Worm (Caenorhabditis elegans) whole organism, L3 larva: ENCODE data around the gene C29E4.10.

Experiments used
- aly-2 ChIP-seq: fragments of 150-350 bp; optimal IDR thresholded peaks from 2 replicates; lab custom pipeline; 2014; ENCODE audit warnings: missing biosample characterization, missing genetic modification characterization
- ama-1 ChIP-seq: fragments of 150-350 bp; optimal IDR thresholded peaks from 2 replicates; lab custom pipeline; 2018
- ceh-16 ChIP-seq: sonication (generic microtip); optimal IDR thresholded peaks from 2 replicates; lab custom pipeline; 2017; ENCODE audit warnings: missing biosample characterization, missing genetic modification characterization
- ceh-28 ChIP-seq: fragments of 150-350 bp; optimal IDR thresholded peaks from 2 replicates; lab custom pipeline; 2014; ENCODE audit warnings: missing biosample characterization, missing genetic modification reagents, missing genetic modification characterization
- ceh-82 ChIP-seq: fragments of 150-350 bp; optimal IDR thresholded peaks from 2 replicates; lab custom pipeline; 2014; ENCODE audit warnings: missing biosample characterization, missing genetic modification characterization
- ceh-9 ChIP-seq: sonication (generic microtip); optimal IDR thresholded peaks from 2 replicates; lab custom pipeline; 2018; ENCODE audit warnings: missing biosample characterization, missing genetic modification characterization
- egl-5 ChIP-seq: fragments of 150-350 bp; optimal IDR thresholded peaks from 2 replicates; lab custom pipeline; 2017; ENCODE audit warnings: missing biosample characterization, missing genetic modification reagents, missing genetic modification characterization, inconsistent platforms
- fkh-10 ChIP-seq: sonication (generic microtip); optimal IDR thresholded peaks from 2 replicates; lab custom pipeline; 2017; ENCODE audit warnings: missing biosample characterization, missing genetic modification reagents, missing genetic modification characterization
- fkh-2 ChIP-seq: fragments of 150-350 bp; optimal IDR thresholded peaks from 2 replicates; lab custom pipeline; 2014; ENCODE audit warnings: missing biosample characterization, missing genetic modification reagents, missing genetic modification characterization
- fos-1 ChIP-seq: fragments of 150-350 bp; optimal IDR thresholded peaks from 2 replicates; lab custom pipeline; 2014; ENCODE audit warnings: missing biosample characterization, missing genetic modification characterization
- hmg-11 ChIP-seq: sonication (generic microtip); optimal IDR thresholded peaks from 2 replicates; lab custom pipeline; 2016; ENCODE audit warnings: missing genetic modification characterization, missing compliant biosample characterization
- lsy-12 ChIP-seq: sonication (generic microtip); optimal IDR thresholded peaks from 2 replicates; lab custom pipeline; 2016; ENCODE audit warnings: mild to moderate bottlenecking, missing genetic modification characterization, missing compliant biosample characterization
- nfya-1 ChIP-seq: sonication (generic microtip); optimal IDR thresholded peaks from 2 replicates; lab custom pipeline; 2017; ENCODE audit warnings: missing genetic modification characterization, mild to moderate bottlenecking, missing compliant biosample characterization, antibody characterized with exemption, moderate library complexity; ENCODE audit not compliant: insufficient read depth
- nhr-12 ChIP-seq: fragments of 150-350 bp; optimal IDR thresholded peaks from 2 replicates; lab custom pipeline; 2014; ENCODE audit warnings: missing biosample characterization, missing genetic modification characterization
- nhr-23 ChIP-seq: fragments of 150-350 bp; optimal IDR thresholded peaks from 2 replicates; lab custom pipeline; 2014; ENCODE audit warnings: missing biosample characterization, missing genetic modification reagents, missing genetic modification characterization
- nhr-237 ChIP-seq: fragments of 150-350 bp; optimal IDR thresholded peaks from 2 replicates; lab custom pipeline; 2014; ENCODE audit warnings: missing biosample characterization, missing genetic modification characterization
- nhr-25 ChIP-seq: sonication (generic microtip); optimal IDR thresholded peaks from 2 replicates; lab custom pipeline; 2017; ENCODE audit warnings: missing biosample characterization, missing genetic modification characterization
- nhr-28 ChIP-seq: fragments of 150-350 bp; optimal IDR thresholded peaks from 2 replicates; lab custom pipeline; 2014; ENCODE audit warnings: missing biosample characterization, missing genetic modification characterization
- nhr-43 ChIP-seq: sonication (generic microtip); optimal IDR thresholded peaks from 2 replicates; lab custom pipeline; 2016; ENCODE audit warnings: mild to moderate bottlenecking, missing genetic modification characterization, missing compliant biosample characterization; ENCODE audit not compliant: poor library complexity, severe bottlenecking
- nhr-67 ChIP-seq: fragments of 150-350 bp; optimal IDR thresholded peaks from 2 replicates; lab custom pipeline; 2014; ENCODE audit warnings: missing biosample characterization, missing genetic modification characterization
- nhr-76 ChIP-seq: fragments of 150-350 bp; sonication (generic microtip); optimal IDR thresholded peaks from 5 replicates; lab custom pipeline; 2014; ENCODE audit warnings: missing biosample characterization, missing genetic modification characterization
- nhr-77 ChIP-seq: fragments of 150-350 bp; optimal IDR thresholded peaks from 2 replicates; lab custom pipeline; 2014; ENCODE audit warnings: missing biosample characterization, missing genetic modification characterization
- pha-4 ChIP-seq: fragments of 150-350 bp; optimal IDR thresholded peaks from 2 replicates; lab custom pipeline; 2014; ENCODE audit warnings: missing biosample characterization, missing genetic modification reagents, missing genetic modification characterization
- pqm-1 ChIP-seq: fragments of 150-350 bp; optimal IDR thresholded peaks from 2 replicates; lab custom pipeline; 2017; ENCODE audit warnings: missing biosample characterization, missing genetic modification characterization, inconsistent platforms
- sea-2 ChIP-seq: fragments of 150-350 bp; sonication (generic microtip); optimal IDR thresholded peaks from 4 replicates; lab custom pipeline; 2014; ENCODE audit warnings: missing biosample characterization, missing genetic modification reagents, missing genetic modification characterization
- snpc-4 ChIP-seq: fragments of 150-350 bp; optimal IDR thresholded peaks from 2 replicates; lab custom pipeline; 2014; ENCODE audit warnings: missing biosample characterization, missing genetic modification characterization
- tbx-2 ChIP-seq: sonication (generic microtip); optimal IDR thresholded peaks from 2 replicates; lab custom pipeline; 2016; ENCODE audit warnings: mild to moderate bottlenecking, missing genetic modification characterization, missing compliant biosample characterization
- zag-1 ChIP-seq: fragments of 150-350 bp; optimal IDR thresholded peaks from 2 replicates; lab custom pipeline; 2014; ENCODE audit warnings: missing biosample characterization, missing genetic modification characterization
- ztf-11 ChIP-seq: fragments of 150-350 bp; optimal IDR thresholded peaks from 2 replicates; lab custom pipeline; 2014; ENCODE audit warnings: missing biosample characterization, missing genetic modification characterization
- ztf-4 ChIP-seq: fragments of 150-350 bp; optimal IDR thresholded peaks from 2 replicates; lab custom pipeline; 2014; ENCODE audit warnings: missing biosample characterization, missing genetic modification characterization

C29E4.10 gene

DNA sequence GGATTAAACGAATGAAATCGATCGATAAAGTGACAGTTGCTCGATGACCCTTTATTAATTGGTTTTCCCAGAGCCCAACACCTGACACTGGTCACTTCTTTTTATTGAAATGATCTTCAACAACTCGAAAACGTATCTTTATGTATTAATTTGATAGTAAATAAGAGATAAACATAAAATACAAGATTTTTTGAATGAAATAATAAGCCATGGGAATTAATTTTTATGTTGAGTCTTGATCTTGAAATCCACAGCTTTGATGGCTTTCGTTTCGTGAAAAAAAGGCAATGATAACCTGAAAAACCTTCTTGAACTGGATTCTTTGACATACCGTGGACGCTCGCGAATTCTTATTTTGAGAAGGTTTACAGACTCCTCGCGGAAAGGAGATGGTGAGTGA lies 30.1 kb upstream of the C29E4.10 start, which contains the start of gene pcp-5:
TSS of gene pcp-5 (minus strand) at position 101 of the 400 bp plus-strand sequence.
- TF ChIP-seq pha-4 (tag; lab: Kevin White, UChicago) (no peak), tbx-2 (tag; lab: Kevin White, UChicago) (no peak), fos-1 (tag; lab: Kevin White, UChicago) (no peak), ztf-11 (tag; lab: Kevin White, UChicago) (no peak), ceh-16 (tag; lab: Kevin White, UChicago) (no peak), nhr-28 (tag; lab: Kevin White, UChicago) (no peak), ama-1 (lab: Kevin White, UChicago) (no peak), ceh-28 (tag; lab: Kevin White, UChicago) (no peak), lsy-12 (no peak), snpc-4 (tag; lab: Kevin White, UChicago) (no peak)

DNA sequence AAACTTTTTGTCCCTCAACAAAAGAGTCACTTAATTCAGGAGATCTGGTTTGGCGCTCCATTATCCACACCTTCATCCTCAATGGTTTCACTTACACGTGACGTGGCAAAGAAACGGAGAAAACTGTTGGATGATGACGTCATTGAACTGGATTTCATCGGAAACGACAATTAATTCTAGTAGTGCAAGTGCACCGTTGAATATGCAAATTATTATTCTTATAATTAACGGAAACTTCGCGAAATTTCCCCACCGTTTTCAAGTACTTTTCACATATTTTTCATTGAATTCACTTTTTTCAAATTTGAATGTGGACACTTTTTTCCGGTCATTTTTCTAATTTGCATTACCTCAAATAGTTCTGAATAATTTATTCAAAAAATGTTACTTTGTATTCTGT lies 28.4 kb upstream of the C29E4.10 start, which contains the start of gene ZK688.1:
TSS of gene ZK688.1 (plus strand) at position 301 of the 400 bp plus-strand sequence.
- TF ChIP-seq nhr-23 (no peak), sea-2 (GFP tag; lab: Kevin White, UChicago) (no peak), ceh-9 (tag; lab: Kevin White, UChicago) (no peak), nhr-12 (tag; lab: Kevin White, UChicago) (no peak), lsy-12 (no peak), nhr-237 (tag; lab: Kevin White, UChicago) (no peak), nfya-1 (tag; lab: Kevin White, UChicago) (no peak), fkh-10 (no peak), zag-1 (tag; lab: Kevin White, UChicago) (no peak), pqm-1 (tag; lab: Kevin White, UChicago) (no peak)

DNA sequence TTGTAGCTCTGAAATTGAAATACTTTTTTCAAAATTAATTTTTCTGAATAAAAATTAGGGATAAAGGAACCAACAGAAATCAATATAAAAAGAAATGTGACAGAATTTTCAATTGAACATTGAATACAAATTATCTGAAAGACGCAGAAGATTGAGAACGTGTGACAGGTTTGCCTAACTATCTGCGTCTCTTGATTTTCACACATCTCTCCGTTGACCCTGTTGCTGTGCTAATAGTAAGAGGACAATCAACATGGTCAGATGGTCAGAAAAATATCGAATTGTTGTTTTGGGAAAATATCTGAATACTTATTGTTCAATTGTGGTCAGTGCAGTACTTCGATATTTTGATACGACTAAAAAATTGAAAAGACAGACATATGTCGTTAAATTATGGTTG lies 26.0 kb upstream of the C29E4.10 start, which contains the start of gene ZK688.7:
TSS of gene ZK688.7 (minus strand) at position 14 of the 400 bp plus-strand sequence.
- TF ChIP-seq nhr-23: peak; percentile 68
- peak; percentile 52 for TF ChIP-seq pha-4 (tag; lab: Kevin White, UChicago)
- TF ChIP-seq nhr-25 (tag; lab: Kevin White, UChicago): peak; percentile 59
- TF ChIP-seq nhr-237 (tag; lab: Kevin White, UChicago): no peak
- peak; percentile 28 for TF ChIP-seq nfya-1 (tag; lab: Kevin White, UChicago)

DNA sequence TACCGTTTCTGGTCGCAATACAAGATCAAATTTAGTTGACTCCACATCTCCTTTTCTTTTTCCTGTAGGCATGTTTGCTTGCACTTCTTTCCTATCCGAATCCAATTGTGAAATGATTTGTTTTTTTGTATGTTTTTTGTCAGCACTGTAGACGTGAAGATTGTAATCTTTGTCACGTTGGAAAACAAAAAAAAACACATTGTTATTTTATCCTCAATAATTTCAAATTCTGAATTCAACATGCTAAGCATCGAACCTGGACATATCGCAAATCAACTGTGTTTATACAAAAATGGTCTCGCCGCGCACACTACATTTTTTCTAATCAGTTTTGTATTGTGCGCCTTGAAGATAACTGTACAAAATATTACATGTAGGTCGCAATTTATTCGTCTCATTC lies 24.2 kb upstream of the C29E4.10 start, which contains the start of gene ZK688.12:
TSS of gene ZK688.12 (minus strand) at position 101 of the 400 bp plus-strand sequence.
- TF ChIP-seq fos-1 (tag; lab: Kevin White, UChicago) (no peak), pqm-1 (tag; lab: Kevin White, UChicago) (no peak), aly-2 (no peak), ztf-4 (tag; lab: Kevin White, UChicago) (no peak), nfya-1 (tag; lab: Kevin White, UChicago) (no peak)

DNA sequence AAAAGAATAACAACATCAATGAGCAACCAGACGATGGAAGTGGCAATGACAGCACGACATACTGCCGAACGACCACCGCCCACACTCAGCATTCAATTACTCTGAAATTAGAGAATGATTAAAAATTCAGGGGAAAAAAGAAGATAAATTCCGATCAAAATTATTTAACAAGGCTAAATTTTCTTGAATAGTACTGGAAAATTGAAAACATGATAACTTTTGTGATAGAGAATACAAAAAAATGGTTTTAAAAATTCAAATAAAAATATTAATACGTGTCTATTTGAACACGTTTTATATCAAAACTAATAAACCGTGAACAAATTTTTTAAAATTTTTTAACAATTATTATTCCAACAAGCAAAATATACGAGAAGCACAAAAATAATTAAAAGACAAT lies 20.0 kb upstream of the C29E4.10 start, which contains the start of gene gly-3:
TSS of gene gly-3 (minus strand) at position 101 of the 400 bp plus-strand sequence.
- TF ChIP-seq fkh-2 (tag; lab: Kevin White, UChicago) (no peak), nhr-76 (tag; lab: Kevin White, UChicago) (no peak), hmg-11 (tag; lab: Kevin White, UChicago) (no peak), nhr-23 (no peak), nhr-67 (tag; lab: Kevin White, UChicago) (no peak), ceh-9 (tag; lab: Kevin White, UChicago) (no peak)

DNA sequence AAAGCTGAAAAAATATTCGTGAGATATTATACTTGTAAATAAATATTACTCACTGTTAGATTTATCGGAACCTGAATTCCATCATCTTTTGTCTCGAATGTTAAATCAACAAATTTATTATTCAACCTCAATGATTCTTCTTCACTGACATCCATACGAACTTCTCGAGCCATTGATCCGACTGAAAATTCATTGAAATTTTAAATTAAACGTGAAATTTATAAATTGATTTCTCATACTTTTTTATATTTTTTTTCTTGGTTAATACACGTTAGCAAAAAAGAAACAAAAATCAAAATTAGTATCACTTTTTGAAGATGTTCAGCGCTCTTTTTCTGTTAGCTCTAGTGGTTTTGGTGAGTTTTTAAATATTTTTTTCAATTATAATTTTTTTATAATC lies 17.8 kb upstream of the C29E4.10 start, which contains the start of gene C29E4.14:
TSS of gene C29E4.14 (plus strand) at position 301 of the 400 bp plus-strand sequence.
- no peak for TF ChIP-seq aly-2
- TF ChIP-seq ceh-28 (tag; lab: Kevin White, UChicago): no peak
- TF ChIP-seq nhr-237 (tag; lab: Kevin White, UChicago): no peak
- TF ChIP-seq egl-5: no peak
- TF ChIP-seq nhr-28 (tag; lab: Kevin White, UChicago): no peak
- no peak for TF ChIP-seq nhr-43 (tag; lab: Kevin White, UChicago)
- no peak for TF ChIP-seq nhr-23
- TF ChIP-seq tbx-2 (tag; lab: Kevin White, UChicago): no peak
- no peak for TF ChIP-seq nhr-77
- no peak for TF ChIP-seq ceh-82 (tag; lab: Kevin White, UChicago)
- TF ChIP-seq ama-1 (lab: Kevin White, UChicago): no peak
